Worm (Caenorhabditis elegans): ENCODE measurements around the gene R13D11.4.

- no peak for TF ChIP-seq fkh-10 (GFP tag; optimal IDR thresholded peaks at IDR 0.05)
- TF ChIP-seq pax-3 (tag; optimal IDR thresholded peaks at IDR 0.05): no peak
Observed at ce11 chrV:797241-797640, 13.4 kb upstream of the R13D11.4 start.
